Worm (Caenorhabditis elegans): Measurements from ENCODE around the gene T04F3.5.

DNA sequence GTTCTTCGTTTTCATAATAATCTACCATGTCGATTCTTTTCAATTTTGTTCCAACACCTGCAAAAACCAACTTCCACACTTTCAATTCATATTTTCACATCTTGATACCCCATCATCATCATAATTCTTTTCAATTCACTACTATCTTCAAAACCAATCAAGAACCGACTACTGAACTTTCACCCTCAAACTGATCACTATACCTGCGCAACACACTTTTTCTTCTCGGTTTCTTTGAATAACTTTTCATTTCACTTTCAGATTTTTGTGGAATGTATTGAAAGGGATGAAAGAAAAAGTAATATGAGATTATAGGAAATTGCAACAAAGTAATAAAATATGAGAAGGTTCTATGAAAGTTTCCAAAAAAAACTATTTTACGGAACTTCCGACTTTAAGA, 19.4 kb upstream of the T04F3.5 start:
- no peak for TF ChIP-seq W03F9.2 (tag; optimal IDR thresholded peaks at IDR 0.05)
- no peak for TF ChIP-seq him-1 (tag; optimal IDR thresholded peaks at IDR 0.05)

All from whole organism, L4/young adult.